ENCODE assay signal across 6 fruit fly cellular contexts in genomic region chr3L:22871030-22871844, dm6.
TF ChIP-seq lines count a peak whose summit lies in the region.

No protein-coding gene starts in this region.

- TF ChIP-seq CTCF in whole organism, embryonic (GFP tag; optimal IDR thresholded peaks at IDR 0.05; lab: Kevin White, UChicago) = no peak

TF ChIP-seq in whole organism, 6 proteins besides CTCF, POLR2A, EP300 and RAD21:
- TF ChIP-seq pan (optimal IDR thresholded peaks at IDR 0.05; lab: Kevin White, UChicago) = peak; percentile 54
- no peak for TF ChIP-seq EcR (GFP tag; optimal IDR thresholded peaks at IDR 0.05; lab: Kevin White, UChicago)
TF ChIP-seq in whole organism: peak in this region for 1.

TF ChIP-seq in whole organism, adult, 20 proteins besides CTCF, POLR2A, EP300 and RAD21:
- TF ChIP-seq tj (GFP tag; optimal IDR thresholded peaks at IDR 0.05; lab: Kevin White, UChicago) = peak; percentile 10
- TF ChIP-seq Clk (GFP tag; optimal IDR thresholded peaks at IDR 0.05; lab: Kevin White, UChicago) = no peak
- TF ChIP-seq CG7045 (GFP tag; optimal IDR thresholded peaks at IDR 0.05; lab: Kevin White, UChicago) = peak; percentile 35
- peak; percentile 13 for TF ChIP-seq CG11617 (GFP tag; optimal IDR thresholded peaks at IDR 0.05; lab: Kevin White, UChicago)
- TF ChIP-seq CG14711 (tag; optimal IDR thresholded peaks at IDR 0.05; lab: Kevin White, UChicago) = peak; percentile 94
- TF ChIP-seq CG12768 (GFP tag; optimal IDR thresholded peaks at IDR 0.05; lab: Kevin White, UChicago) = peak; percentile 61

TF ChIP-seq in whole organism, embryonic, 481 proteins besides CTCF, POLR2A, EP300 and RAD21 (continues in another document):
- TF ChIP-seq pzg (GFP tag; optimal IDR thresholded peaks at IDR 0.05; lab: Kevin White, UChicago) (peak; percentile 1), CG3847 (GFP tag; IDR thresholded peaks at IDR 0.05; lab: Robert Waterston, UW) (peak; percentile 39), Ssrp (tag; optimal IDR thresholded peaks at IDR 0.05; lab: Kevin White, UChicago) (no peak), CG8089 (GFP tag; optimal IDR thresholded peaks at IDR 0.05; lab: Kevin White, UChicago) (no peak), CG14441 (GFP tag; IDR thresholded peaks at IDR 0.05; lab: Robert Waterston, UW) (0 out of 2 replicates have a peak, but pooled peaks have one; percentile 9), onecut (GFP tag; IDR thresholded peaks at IDR 0.05; lab: Robert Waterston, UW) (peak; percentile 17), knrl (GFP tag; IDR thresholded peaks at IDR 0.05; lab: Robert Waterston, UW; ENCODE audit: partially characterized antibody) (peak; percentile 67; the same call in 2 of the 3 replicates), Rfx (GFP tag; IDR thresholded peaks at IDR 0.05; lab: Robert Waterston, UW) (peak; percentile 66), CG14860 (GFP tag; IDR thresholded peaks at IDR 0.05; lab: Robert Waterston, UW; ENCODE audit: partially characterized antibody) (peak; percentile 45; the same call in 1 of the 3 replicates), CG9797 (GFP tag; optimal IDR thresholded peaks at IDR 0.05; lab: Kevin White, UChicago) (no peak), Neu2 (GFP tag; optimal IDR thresholded peaks at IDR 0.05; lab: Kevin White, UChicago; ENCODE audit: borderline replicate concordance) (peak; percentile 45), dysf (GFP tag; IDR thresholded peaks at IDR 0.05; lab: Robert Waterston, UW) (peak; percentile 54; the same call in 2 of the 3 replicates), CG18599 (GFP tag; optimal IDR thresholded peaks at IDR 0.05; lab: Kevin White, UChicago) (peak; percentile 28), dati (GFP tag; IDR thresholded peaks at IDR 0.05; lab: Robert Waterston, UW) (no peak), CG42726 (GFP tag; IDR thresholded peaks at IDR 0.05; lab: Robert Waterston, UW; ENCODE audit: partially characterized antibody) (0 out of 2 replicates have a peak, but pooled peaks have one; percentile 27), MBD-R2 (GFP tag; IDR thresholded peaks at IDR 0.05; lab: Robert Waterston, UW) (peak; percentile 46; the same call in 1 of the 2 replicates), Ptx1 (GFP tag; IDR thresholded peaks at IDR 0.05; lab: Robert Waterston, UW) (peak; percentile 38; the same call in 1 of the 2 replicates)

TF ChIP-seq in whole organism, prepupa, 60 proteins besides CTCF, POLR2A, EP300 and RAD21 (continues in another document):
- no peak for TF ChIP-seq CG11902 (GFP tag; optimal IDR thresholded peaks at IDR 0.05; lab: Kevin White, UChicago)
- TF ChIP-seq achi (GFP tag; optimal IDR thresholded peaks at IDR 0.05; lab: Kevin White, UChicago) = no peak
- TF ChIP-seq cyc (GFP tag; optimal IDR thresholded peaks at IDR 0.05; lab: Kevin White, UChicago) = no peak
- peak; percentile 97 for TF ChIP-seq svp (GFP tag; lab: Kevin White, UChicago)
- TF ChIP-seq CG31627 (GFP tag; optimal IDR thresholded peaks at IDR 0.05; lab: Kevin White, UChicago) = no peak
- no peak for TF ChIP-seq fkh (GFP tag; optimal IDR thresholded peaks at IDR 0.05; lab: Kevin White, UChicago)
- no peak for TF ChIP-seq fd59A (GFP tag; optimal IDR thresholded peaks at IDR 0.05; lab: Kevin White, UChicago)
- no peak for TF ChIP-seq Smox (GFP tag; optimal IDR thresholded peaks at IDR 0.05; lab: Kevin White, UChicago)
- TF ChIP-seq CG8632 (GFP tag; optimal IDR thresholded peaks at IDR 0.05; lab: Kevin White, UChicago) = no peak
- no peak for TF ChIP-seq CG6163 (GFP tag; IDR thresholded peaks at IDR 0.05; lab: Robert Waterston, UW)
- TF ChIP-seq Hr38 (GFP tag; optimal IDR thresholded peaks at IDR 0.05; lab: Kevin White, UChicago) = no peak
- no peak for TF ChIP-seq dac (GFP tag; optimal IDR thresholded peaks at IDR 0.05; lab: Kevin White, UChicago)
- no peak for TF ChIP-seq net (GFP tag; optimal IDR thresholded peaks at IDR 0.05; lab: Kevin White, UChicago)
- no peak for TF ChIP-seq CG7368 (GFP tag; optimal IDR thresholded peaks at IDR 0.05; lab: Kevin White, UChicago)
- no peak for TF ChIP-seq spab (GFP tag; optimal IDR thresholded peaks at IDR 0.05; lab: Kevin White, UChicago)
- peak; percentile 42 for TF ChIP-seq Eip78C (GFP tag; lab: Kevin White, UChicago)
- TF ChIP-seq CG3032 (tag; optimal IDR thresholded peaks at IDR 0.05; lab: Kevin White, UChicago) = peak; percentile 2
- no peak for TF ChIP-seq eg (GFP tag; IDR thresholded peaks at IDR 0.05; lab: Robert Waterston, UW)
- TF ChIP-seq Met (GFP tag; optimal IDR thresholded peaks at IDR 0.05; lab: Kevin White, UChicago) = no peak
- TF ChIP-seq Hr4 (GFP tag; optimal IDR thresholded peaks at IDR 0.05; lab: Kevin White, UChicago) = no peak
- TF ChIP-seq CG8119 (GFP tag; IDR thresholded peaks at IDR 0.05; lab: Robert Waterston, UW) = 0 out of 3 replicates have a peak, but pooled peaks have one; percentile 34
- no peak for TF ChIP-seq CG6854 (GFP tag; optimal IDR thresholded peaks at IDR 0.05; lab: Kevin White, UChicago)
- TF ChIP-seq CG34406 (GFP tag; optimal IDR thresholded peaks at IDR 0.05; lab: Kevin White, UChicago) = no peak

TF ChIP-seq in whole organism, pupa, 21 proteins besides CTCF, POLR2A, EP300 and RAD21:
- TF ChIP-seq fd96Ca (GFP tag; IDR thresholded peaks at IDR 0.05; lab: Robert Waterston, UW) = peak; percentile 32; the same call in 1 of the 3 replicates
- peak; percentile 53; the same call in 1 of the 2 replicates for TF ChIP-seq CG32121 (GFP tag; IDR thresholded peaks at IDR 0.05; lab: Robert Waterston, UW)
- peak; percentile 37; the same call in 2 of the 3 replicates for TF ChIP-seq CG4496 (GFP tag; IDR thresholded peaks at IDR 0.05; lab: Robert Waterston, UW)
- no peak for TF ChIP-seq CG15710 (tag; optimal IDR thresholded peaks at IDR 0.05; lab: Kevin White, UChicago)

TF ChIP-seq in whole organism, wandering third instar larva, 38 proteins besides CTCF, POLR2A, EP300 and RAD21:
- TF ChIP-seq CG32264 (GFP tag; optimal IDR thresholded peaks at IDR 0.05; lab: Kevin White, UChicago) (no peak), Myc (optimal IDR thresholded peaks at IDR 0.05; lab: Kevin White, UChicago) (peak; percentile 60), dl (GFP tag; optimal IDR thresholded peaks at IDR 0.05; lab: Kevin White, UChicago; ENCODE audit: insufficient read depth in 1 of 2, partially characterized antibody in 2 of 2) (no peak), Dif (GFP tag; optimal IDR thresholded peaks at IDR 0.05; lab: Kevin White, UChicago; ENCODE audit: partially characterized antibody) (no peak), ey (GFP tag; optimal IDR thresholded peaks at IDR 0.05; lab: Kevin White, UChicago) (no peak), br (GFP tag; optimal IDR thresholded peaks at IDR 0.05; lab: Kevin White, UChicago) (peak; percentile 9), OdsH (GFP tag; optimal IDR thresholded peaks at IDR 0.05; lab: Kevin White, UChicago) (no peak), HLH106 (tag; optimal IDR thresholded peaks at IDR 0.05; lab: Kevin White, UChicago) (peak; percentile 3), Jra (GFP tag; optimal IDR thresholded peaks at IDR 0.05; lab: Kevin White, UChicago) (no peak), Mio (GFP tag; optimal IDR thresholded peaks at IDR 0.05; lab: Kevin White, UChicago) (no peak), tai (GFP tag; optimal IDR thresholded peaks at IDR 0.05; lab: Kevin White, UChicago) (no peak), Hr83 (GFP tag; optimal IDR thresholded peaks at IDR 0.05; lab: Kevin White, UChicago; ENCODE audit: poor library complexity, severe bottlenecking) (no peak), h (GFP tag; optimal IDR thresholded peaks at IDR 0.05; lab: Kevin White, UChicago) (peak; percentile 33), pan (optimal IDR thresholded peaks at IDR 0.05; lab: Kevin White, UChicago) (no peak), psq (GFP tag; optimal IDR thresholded peaks at IDR 0.05; lab: Kevin White, UChicago) (peak; percentile 74), Hr78 (GFP tag; optimal IDR thresholded peaks at IDR 0.05; lab: Kevin White, UChicago) (no peak), brk (GFP tag; optimal IDR thresholded peaks at IDR 0.05; lab: Kevin White, UChicago) (peak; percentile 49), rgr (GFP tag; optimal IDR thresholded peaks at IDR 0.05; lab: Kevin White, UChicago) (no peak), GATAd (GFP tag; optimal IDR thresholded peaks at IDR 0.05; lab: Kevin White, UChicago) (no peak), CG9705 (GFP tag; optimal IDR thresholded peaks at IDR 0.05; lab: Kevin White, UChicago) (no peak), Hnf4 (GFP tag; optimal IDR thresholded peaks at IDR 0.05; lab: Kevin White, UChicago) (peak; percentile 42), foxo (GFP tag; optimal IDR thresholded peaks at IDR 0.05; lab: Kevin White, UChicago) (peak in 1 of 2 experiments; percentile 26), usp (GFP tag; optimal IDR thresholded peaks at IDR 0.05; lab: Kevin White, UChicago) (no peak), N (GFP tag; optimal IDR thresholded peaks at IDR 0.05; lab: Kevin White, UChicago) (peak; percentile 37), lola (GFP tag; optimal IDR thresholded peaks at IDR 0.05; lab: Kevin White, UChicago) (no peak), sv (GFP tag; optimal IDR thresholded peaks at IDR 0.05; lab: Kevin White, UChicago) (no peak), Vsx2 (GFP tag; optimal IDR thresholded peaks at IDR 0.05; lab: Kevin White, UChicago; ENCODE audit: partially characterized antibody) (no peak), Sp1 (GFP tag; optimal IDR thresholded peaks at IDR 0.05; lab: Kevin White, UChicago) (peak; percentile 2)
